Worm (Caenorhabditis elegans) whole organism, late embryonic: ENCODE results near the gene Y54F10BM.22.

Experiments
- C08G9.2 ChIP-seq: sonication (generic microtip); optimal IDR thresholded peaks from 2 replicates; lab custom pipeline; 2016; ENCODE audit warnings: mild to moderate bottlenecking, missing genetic modification characterization, moderate library complexity, missing compliant biosample characterization
- C38D4.7 ChIP-seq: fragments of 200-800 bp; sonication (Bioruptor generic); optimal IDR thresholded peaks from 2 replicates; lab custom pipeline; 2018; ENCODE audit warnings: mild to moderate bottlenecking, missing genetic modification characterization, moderate library complexity, missing compliant biosample characterization
- K02D7.2 ChIP-seq: sonication (generic microtip); optimal IDR thresholded peaks from 2 replicates; lab custom pipeline; 2017; ENCODE audit warnings: mild to moderate bottlenecking, missing genetic modification characterization, missing compliant biosample characterization
- ahr-1 ChIP-seq: sonication (generic microtip); optimal IDR thresholded peaks from 2 replicates; lab custom pipeline; 2016; ENCODE audit warnings: missing genetic modification characterization, missing compliant biosample characterization
- ceh-18 ChIP-seq: sonication (generic microtip); optimal IDR thresholded peaks from 2 replicates; lab custom pipeline; 2016; ENCODE audit warnings: missing genetic modification characterization, missing compliant biosample characterization
- ceh-19 ChIP-seq: fragments of 200-800 bp; sonication (Bioruptor generic); optimal IDR thresholded peaks from 2 replicates; lab custom pipeline; 2018; ENCODE audit warnings: mild to moderate bottlenecking, missing genetic modification characterization, missing compliant biosample characterization
- ceh-2 ChIP-seq: sonication (generic microtip); optimal IDR thresholded peaks from 2 replicates; lab custom pipeline; 2016; ENCODE audit warnings: missing genotype, missing genetic modification characterization, missing compliant biosample characterization
- ceh-30 ChIP-seq: fragments of 150-350 bp; optimal IDR thresholded peaks from 2 replicates; lab custom pipeline; 2014; ENCODE audit warnings: missing biosample characterization, missing genetic modification characterization
- ceh-34 ChIP-seq: sonication (generic microtip); optimal IDR thresholded peaks from 2 replicates; lab custom pipeline; 2016; ENCODE audit warnings: mild to moderate bottlenecking, missing genetic modification characterization, missing compliant biosample characterization
- ceh-9 ChIP-seq: sonication (generic microtip); optimal IDR thresholded peaks from 2 replicates; lab custom pipeline; 2016; ENCODE audit warnings: mild to moderate bottlenecking, missing genetic modification characterization, inconsistent platforms, missing compliant biosample characterization
- che-1 ChIP-seq: sonication (generic microtip); optimal IDR thresholded peaks from 2 replicates; lab custom pipeline; 2016; ENCODE audit warnings: mild to moderate bottlenecking, missing genetic modification characterization, missing compliant biosample characterization
- dmd-4 ChIP-seq: sonication (generic microtip); optimal IDR thresholded peaks from 2 replicates; lab custom pipeline; 2016; ENCODE audit warnings: borderline replicate concordance, missing genetic modification characterization, missing compliant biosample characterization
- elt-2 ChIP-seq: sonication (generic microtip); optimal IDR thresholded peaks from 2 replicates; lab custom pipeline; 2016; ENCODE audit warnings: missing genetic modification reagents, missing genetic modification characterization, missing compliant biosample characterization
- elt-4 ChIP-seq: sonication (generic microtip); optimal IDR thresholded peaks from 2 replicates; lab custom pipeline; 2016; ENCODE audit warnings: missing genetic modification characterization, missing compliant biosample characterization
- ets-4 ChIP-seq: sonication (generic microtip); optimal IDR thresholded peaks from 2 replicates; lab custom pipeline; 2016; ENCODE audit warnings: missing genetic modification characterization, missing compliant biosample characterization
- eyg-1 ChIP-seq: sonication (generic microtip); optimal IDR thresholded peaks from 2 replicates; lab custom pipeline; 2016; ENCODE audit warnings: missing genotype, missing genetic modification characterization, missing compliant biosample characterization
- fax-1 ChIP-seq: sonication (generic microtip); optimal IDR thresholded peaks from 2 replicates; lab custom pipeline; 2016; ENCODE audit warnings: missing genotype, missing genetic modification characterization, missing compliant biosample characterization
- fkh-6 ChIP-seq: sonication (generic microtip); optimal IDR thresholded peaks from 2 replicates; lab custom pipeline; 2016; ENCODE audit warnings: missing genetic modification characterization, missing compliant biosample characterization
- gmeb-2 ChIP-seq: sonication (generic microtip); optimal IDR thresholded peaks from 2 replicates; lab custom pipeline; 2016; ENCODE audit warnings: missing genetic modification characterization, inconsistent platforms, missing compliant biosample characterization
- hlh-15 ChIP-seq: sonication (generic microtip); optimal IDR thresholded peaks from 2 replicates; lab custom pipeline; 2016; ENCODE audit warnings: missing genetic modification characterization, missing compliant biosample characterization
- hlh-30 ChIP-seq: sonication (generic microtip); optimal IDR thresholded peaks from 2 replicates; lab custom pipeline; 2017; ENCODE audit warnings: antibody characterized with exemption, missing genetic modification characterization, missing compliant biosample characterization; ENCODE audit not compliant: insufficient read depth
- hlh-6 ChIP-seq: sonication (generic microtip); optimal IDR thresholded peaks from 2 replicates; lab custom pipeline; 2016; ENCODE audit warnings: missing genotype, missing genetic modification characterization, missing compliant biosample characterization
- hlh-8 ChIP-seq: sonication (generic microtip); optimal IDR thresholded peaks from 2 replicates; lab custom pipeline; 2016; ENCODE audit warnings: missing genotype, missing genetic modification characterization, missing compliant biosample characterization
- madf-2 ChIP-seq: sonication (generic microtip); optimal IDR thresholded peaks from 2 replicates; lab custom pipeline; 2017; ENCODE audit warnings: missing genetic modification characterization, missing compliant biosample characterization
- npax-4 ChIP-seq: sonication (generic microtip); optimal IDR thresholded peaks from 2 replicates; lab custom pipeline; 2016; ENCODE audit warnings: missing genetic modification characterization, missing compliant biosample characterization
- pat-9 ChIP-seq: fragments of 200-800 bp; sonication (Bioruptor generic); optimal IDR thresholded peaks from 2 replicates; lab custom pipeline; 2018; ENCODE audit warnings: mild to moderate bottlenecking, missing genetic modification characterization, moderate library complexity, missing compliant biosample characterization
- pqm-1 ChIP-seq: sonication (generic microtip); optimal IDR thresholded peaks from 2 replicates; lab custom pipeline; 2016; ENCODE audit warnings: missing genetic modification characterization, missing compliant biosample characterization
- sdc-2 ChIP-seq: sonication (generic microtip); optimal IDR thresholded peaks from 2 replicates; lab custom pipeline; 2016; ENCODE audit warnings: missing genotype, missing genetic modification characterization, missing compliant biosample characterization
- sox-4 ChIP-seq: sonication (generic microtip); optimal IDR thresholded peaks from 2 replicates; lab custom pipeline; 2017; ENCODE audit warnings: mild to moderate bottlenecking, missing genetic modification characterization, inconsistent platforms, missing compliant biosample characterization
- tbx-2 ChIP-seq: sonication (generic microtip); optimal IDR thresholded peaks from 2 replicates; lab custom pipeline; 2016; ENCODE audit warnings: missing genetic modification characterization, missing compliant biosample characterization
- ttx-3 ChIP-seq: sonication (generic microtip); optimal IDR thresholded peaks from 2 replicates; lab custom pipeline; 2016; ENCODE audit warnings: missing genetic modification reagents, missing genetic modification characterization, missing compliant biosample characterization
- unc-3 ChIP-seq, 2 experiments: fragments of 200-800 bp in 1 of 2; sonication (Bioruptor generic) in 1 of 2; sonication (generic microtip) in 1 of 2; conservative IDR thresholded peaks in 1 of 2; optimal IDR thresholded peaks in 1 of 2; 2 replicates each; pipeline versions ENCODE4 v1.3.6 to Lab custom; 2016 to 2022; ENCODE audit warnings: missing compliant biosample characterization in 2 of 2, missing genetic modification characterization in 2 of 2, missing genetic modification reagents in 1 of 2
- unc-55 ChIP-seq: sonication (generic microtip); optimal IDR thresholded peaks from 2 replicates; lab custom pipeline; 2017; ENCODE audit warnings: missing biosample characterization, missing genetic modification reagents, missing genetic modification characterization
- zip-5 ChIP-seq: sonication (generic microtip); optimal IDR thresholded peaks from 2 replicates; lab custom pipeline; 2016; ENCODE audit warnings: missing genetic modification characterization, missing compliant biosample characterization

Y54F10BM.22 gene

DNA sequence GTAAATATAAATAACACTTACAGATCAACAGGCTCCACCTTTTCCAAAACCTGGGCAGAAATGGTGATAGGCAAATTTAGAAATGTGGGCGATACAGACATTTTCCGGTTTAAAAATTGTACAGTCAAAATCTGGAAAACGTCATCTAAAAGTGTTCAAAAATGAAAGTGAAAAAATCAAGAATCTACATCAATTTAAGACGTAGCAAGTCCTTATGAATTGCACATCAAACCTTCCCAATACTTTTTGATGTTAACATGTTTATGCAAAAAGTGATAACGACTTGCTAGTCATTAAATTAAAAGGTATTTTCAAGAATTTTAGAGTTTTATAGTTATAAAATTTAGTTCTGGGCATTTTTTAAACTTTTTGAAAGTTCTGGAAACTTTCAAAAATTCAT, 29.4 kb upstream of the Y54F10BM.22 start, which contains the start of gene fbxa-7:
Gene fbxa-7, minus strand, starts transcription at position 101 of the 400 bp plus-strand sequence.
- no peak for TF ChIP-seq ceh-2 (tag; lab: Kevin White, UChicago)
- TF ChIP-seq fkh-6 (tag; lab: Kevin White, UChicago) = no peak
- TF ChIP-seq unc-3 (GFP tag; conservative IDR thresholded peaks at IDR 0.05; lab: Robert Waterston, UW) = no peak
- no peak for TF ChIP-seq unc-3 (tag; optimal IDR thresholded peaks at IDR 0.05; lab: Kevin White, UChicago)
- no peak for TF ChIP-seq ahr-1 (tag; lab: Kevin White, UChicago)
- TF ChIP-seq pat-9 = no peak
- TF ChIP-seq K02D7.2 (tag; lab: Kevin White, UChicago) = no peak
- TF ChIP-seq gmeb-2 (tag; lab: Kevin White, UChicago) = no peak
- TF ChIP-seq madf-2 = no peak
- no peak for TF ChIP-seq dmd-4 (tag; lab: Kevin White, UChicago)
- no peak for TF ChIP-seq fax-1 (tag; lab: Kevin White, UChicago)
- no peak for TF ChIP-seq elt-4 (tag; lab: Kevin White, UChicago)
- no peak for TF ChIP-seq ets-4 (tag; lab: Kevin White, UChicago)

DNA sequence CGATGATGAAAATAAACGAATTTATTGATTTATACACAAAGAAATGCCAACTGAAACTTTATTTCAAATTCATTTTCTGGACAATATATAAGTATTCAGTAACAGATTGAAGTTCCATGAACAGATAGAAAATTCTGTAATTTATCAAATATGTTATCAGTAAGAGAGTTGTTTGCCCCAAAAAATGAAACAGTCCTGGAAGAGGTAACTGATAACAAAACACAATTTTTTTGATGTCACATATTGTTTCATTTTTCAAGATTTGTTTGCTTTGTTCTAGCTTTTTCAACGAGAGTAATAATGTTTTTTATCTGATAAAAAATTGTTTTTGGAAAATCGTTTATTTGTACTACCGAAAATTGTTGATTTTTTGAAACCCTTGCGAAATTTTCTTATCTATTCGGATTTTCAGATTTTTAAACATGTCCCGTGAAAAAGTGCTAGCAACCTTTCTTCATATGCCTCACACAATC, 27.6 kb upstream of the Y54F10BM.22 start, which contains the start of gene fbxa-73:
Gene fbxa-73, plus strand, starts transcription at position 423 of the 473 bp plus-strand sequence.
- TF ChIP-seq elt-2 (tag; lab: Kevin White, UChicago) (peak; percentile 53), hlh-8 (tag; lab: Kevin White, UChicago) (no peak)
- TF ChIP-seq, all 69 proteins: peak for 1

DNA sequence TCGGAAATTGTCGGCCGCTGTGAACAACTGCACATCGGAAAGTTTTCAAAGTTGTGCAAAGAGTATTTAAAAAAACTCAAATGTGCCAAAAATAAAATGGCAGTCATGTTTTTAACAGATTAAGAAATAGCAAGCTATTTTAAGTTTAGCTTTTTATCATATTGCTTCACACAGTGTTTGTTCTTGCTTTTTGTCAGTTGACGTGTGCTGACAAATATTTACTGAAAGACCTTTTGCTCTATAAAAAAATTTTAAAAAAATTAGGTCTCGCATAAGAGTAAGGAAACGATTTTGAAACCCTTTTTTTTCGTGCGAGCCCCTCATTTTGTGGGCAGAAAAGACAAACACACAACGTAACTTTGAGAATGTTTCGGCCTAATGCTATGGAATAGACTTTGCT, 25.2 kb upstream of the Y54F10BM.22 start, which contains the start of gene fbxa-71:
Gene fbxa-71, plus strand, starts transcription at position 301 of the 400 bp plus-strand sequence.
- TF ChIP-seq ceh-18 (tag; lab: Kevin White, UChicago) (no peak), sox-4 (tag; lab: Kevin White, UChicago) (no peak)

DNA sequence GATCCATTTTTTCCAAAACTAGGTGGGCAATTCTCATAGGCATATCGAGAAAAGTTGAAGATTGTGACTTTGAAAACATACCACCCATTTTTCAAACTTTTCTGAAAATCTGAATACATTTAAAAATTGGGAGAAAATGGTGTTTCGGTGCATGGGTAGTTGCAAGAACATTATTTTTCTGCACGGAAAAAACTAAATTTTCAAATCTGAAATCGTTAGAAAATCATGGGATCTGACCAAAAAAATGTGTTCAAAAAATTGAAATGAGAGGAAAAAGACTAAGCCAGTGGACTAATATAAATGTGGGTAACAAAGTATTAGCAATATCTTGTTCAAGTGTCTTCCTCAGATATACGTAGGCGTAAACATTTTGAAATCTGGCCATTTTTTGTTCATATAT, 21.8 kb upstream of the Y54F10BM.22 start, which contains the start of gene fbxa-43:
Gene fbxa-43, minus strand, starts transcription at position 101 of the 400 bp plus-strand sequence.
- TF ChIP-seq ceh-19 (GFP tag; lab: Kevin White, UChicago) (no peak), hlh-6 (no peak), ets-4 (tag; lab: Kevin White, UChicago) (no peak), hlh-30 (tag; lab: Kevin White, UChicago) (no peak), unc-55 (GFP tag; lab: Kevin White, UChicago) (no peak), pqm-1 (no peak), fkh-6 (tag; lab: Kevin White, UChicago) (no peak), sdc-2 (no peak), tbx-2 (no peak), ceh-34 (tag; lab: Kevin White, UChicago) (no peak), npax-4 (tag; lab: Kevin White, UChicago) (no peak), eyg-1 (tag; lab: Kevin White, UChicago) (no peak), che-1 (tag; lab: Kevin White, UChicago) (no peak)

DNA sequence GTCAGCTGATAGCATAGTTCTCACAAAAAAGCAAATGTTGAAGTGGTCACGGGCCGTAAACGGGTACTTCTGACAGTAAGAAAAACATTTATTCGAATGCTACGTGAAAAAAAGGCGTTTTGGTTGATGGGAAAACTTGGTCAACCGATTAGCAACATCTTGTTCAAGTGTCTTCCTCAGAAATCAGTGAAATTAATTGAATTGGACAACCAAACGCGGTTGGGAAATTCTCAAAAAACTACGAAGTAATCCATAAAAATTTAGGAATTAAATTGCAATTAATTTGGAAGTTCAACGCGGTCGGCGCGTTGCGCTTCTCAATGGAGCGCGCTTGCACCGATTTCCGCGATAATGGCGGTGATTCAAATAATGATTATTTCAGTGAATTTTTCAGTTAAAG, 21.4 kb upstream of the Y54F10BM.22 start:
- TF ChIP-seq C08G9.2 (tag; lab: Kevin White, UChicago) = no peak
- no peak for TF ChIP-seq hlh-8 (tag; lab: Kevin White, UChicago)
- TF ChIP-seq ttx-3 (tag; lab: Kevin White, UChicago) = no peak
- TF ChIP-seq fkh-6 (tag; lab: Kevin White, UChicago) = no peak
- no peak for TF ChIP-seq fax-1 (tag; lab: Kevin White, UChicago)
- TF ChIP-seq ceh-30 = no peak
- no peak for TF ChIP-seq hlh-15
- no peak for TF ChIP-seq elt-4 (tag; lab: Kevin White, UChicago)
- no peak for TF ChIP-seq che-1 (tag; lab: Kevin White, UChicago)
- no peak for TF ChIP-seq unc-3 (GFP tag; conservative IDR thresholded peaks at IDR 0.05; lab: Robert Waterston, UW)
- TF ChIP-seq unc-3 (tag; optimal IDR thresholded peaks at IDR 0.05; lab: Kevin White, UChicago) = no peak
- no peak for TF ChIP-seq eyg-1 (tag; lab: Kevin White, UChicago)
- TF ChIP-seq C38D4.7 (GFP tag; lab: Kevin White, UChicago) = no peak
- TF ChIP-seq ceh-9 (tag; lab: Kevin White, UChicago) = no peak
- TF ChIP-seq hlh-30 (tag; lab: Kevin White, UChicago) = no peak
- no peak for TF ChIP-seq zip-5 (tag; lab: Kevin White, UChicago)
